Fruit fly (Drosophila melanogaster): ENCODE measurements around the gene PolE1.
A peak's percentile ranks its signal among the peaks of the same experiment; 100 is the strongest.

PolE1 gene

dm6 chr3R:23346007-23346681, 1.8 kb upstream of the PolE1 start, which contains the start of gene pnt:
Gene pnt, minus strand, starts transcription at chr3R:23346167.
- no peak for TF ChIP-seq CG17806 (tag; optimal IDR thresholded peaks at IDR 0.05)
- TF ChIP-seq Ets98B (GFP tag; IDR thresholded peaks at IDR 0.05): peak; percentile 4; the same call in 1 of the 2 replicates
- no peak for TF ChIP-seq CG15710 (tag; optimal IDR thresholded peaks at IDR 0.05)
- TF ChIP-seq CG32121 (GFP tag; IDR thresholded peaks at IDR 0.05): peak; percentile 32; the same call in 1 of the 2 replicates
- TF ChIP-seq CG12605 (GFP tag; IDR thresholded peaks at IDR 0.05): peak; percentile 30; the same call in 1 of the 2 replicates
- TF ChIP-seq Pif1A (GFP tag; optimal IDR thresholded peaks at IDR 0.05): no peak
- no peak for TF ChIP-seq Pif1B (GFP tag; optimal IDR thresholded peaks at IDR 0.05)
- TF ChIP-seq Snoo (tag; optimal IDR thresholded peaks at IDR 0.05): no peak
- no peak for TF ChIP-seq EcR (GFP tag; optimal IDR thresholded peaks at IDR 0.05)
- TF ChIP-seq rn (GFP tag; IDR thresholded peaks at IDR 0.05): no peak
- TF ChIP-seq CG34367 (tag; optimal IDR thresholded peaks at IDR 0.05): no peak
- no peak for TF ChIP-seq D1 (tag; optimal IDR thresholded peaks at IDR 0.05)
- no peak for TF ChIP-seq CG9948 (tag; optimal IDR thresholded peaks at IDR 0.05)
- no peak for TF ChIP-seq CG8301 (tag; optimal IDR thresholded peaks at IDR 0.05)
- no peak for TF ChIP-seq CG14655 (GFP tag; optimal IDR thresholded peaks at IDR 0.05)
- no peak for TF ChIP-seq fd96Ca (GFP tag; IDR thresholded peaks at IDR 0.05)
- TF ChIP-seq CG8159 (tag; optimal IDR thresholded peaks at IDR 0.05): no peak
- no peak for TF ChIP-seq gl (tag; optimal IDR thresholded peaks at IDR 0.05)
- TF ChIP-seq CG4496 (GFP tag; IDR thresholded peaks at IDR 0.05): no peak
- no peak for TF ChIP-seq CG10348 (GFP tag; IDR thresholded peaks at IDR 0.05)
- no peak for TF ChIP-seq CG13204 (GFP tag; optimal IDR thresholded peaks at IDR 0.05)

- TF ChIP-seq Snoo (tag; optimal IDR thresholded peaks at IDR 0.05) (peak; percentile 75), fd96Ca (GFP tag; IDR thresholded peaks at IDR 0.05) (peak; percentile 76), CG8301 (tag; optimal IDR thresholded peaks at IDR 0.05) (peak; percentile 42), CG32121 (GFP tag; IDR thresholded peaks at IDR 0.05) (peak; percentile 50; the same call in 1 of the 2 replicates), CG10348 (GFP tag; IDR thresholded peaks at IDR 0.05) (no peak), gl (tag; optimal IDR thresholded peaks at IDR 0.05) (no peak), CG13204 (GFP tag; optimal IDR thresholded peaks at IDR 0.05) (no peak), CG9948 (tag; optimal IDR thresholded peaks at IDR 0.05) (peak; percentile 60), CG14655 (GFP tag; optimal IDR thresholded peaks at IDR 0.05) (peak; percentile 69), EcR (GFP tag; optimal IDR thresholded peaks at IDR 0.05) (no peak), CG12605 (GFP tag; IDR thresholded peaks at IDR 0.05) (no peak), Ets98B (GFP tag; IDR thresholded peaks at IDR 0.05) (peak; percentile 35; the same call in 1 of the 2 replicates), Pif1A (GFP tag; optimal IDR thresholded peaks at IDR 0.05) (peak; percentile 28), D1 (tag; optimal IDR thresholded peaks at IDR 0.05) (peak; percentile 69), CG17806 (tag; optimal IDR thresholded peaks at IDR 0.05) (peak; percentile 54), CG4496 (GFP tag; IDR thresholded peaks at IDR 0.05) (peak; percentile 77), CG15710 (tag; optimal IDR thresholded peaks at IDR 0.05) (peak; percentile 56), Pif1B (GFP tag; optimal IDR thresholded peaks at IDR 0.05) (no peak), rn (GFP tag; IDR thresholded peaks at IDR 0.05) (no peak), CG34367 (tag; optimal IDR thresholded peaks at IDR 0.05) (peak; percentile 32), CG8159 (tag; optimal IDR thresholded peaks at IDR 0.05) (peak; percentile 68)
These were observed 983 bp upstream of the PolE1 start for dm6 chr3R:23346893-23347396.

- TF ChIP-seq CG32121 (GFP tag; IDR thresholded peaks at IDR 0.05) (peak; percentile 40; the same call in 1 of the 2 replicates), rn (GFP tag; IDR thresholded peaks at IDR 0.05) (peak; percentile 22; the same call in 1 of the 2 replicates), Pif1B (GFP tag; optimal IDR thresholded peaks at IDR 0.05) (peak; percentile 56), fd96Ca (GFP tag; IDR thresholded peaks at IDR 0.05) (no peak), CG14655 (GFP tag; optimal IDR thresholded peaks at IDR 0.05) (peak; percentile 63), D1 (tag; optimal IDR thresholded peaks at IDR 0.05) (no peak), CG8301 (tag; optimal IDR thresholded peaks at IDR 0.05) (peak; percentile 52), gl (tag; optimal IDR thresholded peaks at IDR 0.05) (no peak), CG34367 (tag; optimal IDR thresholded peaks at IDR 0.05) (peak; percentile 15), CG17806 (tag; optimal IDR thresholded peaks at IDR 0.05) (peak; percentile 51), Snoo (tag; optimal IDR thresholded peaks at IDR 0.05) (peak; percentile 10), CG15710 (tag; optimal IDR thresholded peaks at IDR 0.05) (peak; percentile 36), CG13204 (GFP tag; optimal IDR thresholded peaks at IDR 0.05) (no peak), CG8159 (tag; optimal IDR thresholded peaks at IDR 0.05) (peak; percentile 59), CG9948 (tag; optimal IDR thresholded peaks at IDR 0.05) (peak; percentile 40), CG4496 (GFP tag; IDR thresholded peaks at IDR 0.05) (peak; percentile 77), Ets98B (GFP tag; IDR thresholded peaks at IDR 0.05) (peak; percentile 52)
These were observed 8.2 kb downstream of the PolE1 start, which contains the start of the genes ATPsynCF6 and Sec13 for dm6 chr3R:23355829-23356738. Gene ATPsynCF6, minus strand, starts transcription at chr3R:23356064. Gene Sec13, plus strand, starts transcription at chr3R:23356278.

dm6 chr3R:23356920-23357386, 9.0 kb downstream of the PolE1 start:
- TF ChIP-seq CG12605 (GFP tag; IDR thresholded peaks at IDR 0.05) (peak; percentile 80), CG8159 (tag; optimal IDR thresholded peaks at IDR 0.05) (peak; percentile 81), CG14655 (GFP tag; optimal IDR thresholded peaks at IDR 0.05) (peak; percentile 63), CG9948 (tag; optimal IDR thresholded peaks at IDR 0.05) (peak; percentile 75), fd96Ca (GFP tag; IDR thresholded peaks at IDR 0.05) (no peak), gl (tag; optimal IDR thresholded peaks at IDR 0.05) (no peak), CG34367 (tag; optimal IDR thresholded peaks at IDR 0.05) (peak; percentile 79), rn (GFP tag; IDR thresholded peaks at IDR 0.05) (0 out of 2 replicates have a peak, but pooled peaks have one; percentile 20), CG15710 (tag; optimal IDR thresholded peaks at IDR 0.05) (peak; percentile 85), EcR (GFP tag; optimal IDR thresholded peaks at IDR 0.05) (no peak), Ets98B (GFP tag; IDR thresholded peaks at IDR 0.05) (peak; percentile 64; the same call in 1 of the 2 replicates), Pif1B (GFP tag; optimal IDR thresholded peaks at IDR 0.05) (peak; percentile 49), CG17806 (tag; optimal IDR thresholded peaks at IDR 0.05) (peak; percentile 74), Pif1A (GFP tag; optimal IDR thresholded peaks at IDR 0.05) (no peak), Snoo (tag; optimal IDR thresholded peaks at IDR 0.05) (peak; percentile 57), CG4496 (GFP tag; IDR thresholded peaks at IDR 0.05) (peak; percentile 78), CG8301 (tag; optimal IDR thresholded peaks at IDR 0.05) (peak; percentile 75), CG10348 (GFP tag; IDR thresholded peaks at IDR 0.05) (peak; percentile 12; the same call in 1 of the 2 replicates), CG13204 (GFP tag; optimal IDR thresholded peaks at IDR 0.05) (no peak), D1 (tag; optimal IDR thresholded peaks at IDR 0.05) (no peak), CG32121 (GFP tag; IDR thresholded peaks at IDR 0.05) (peak; percentile 76)

Data from whole organism, pupa.